Worm (Caenorhabditis elegans) whole organism, L3 larva: Measurements from ENCODE around the gene str-188.

Source experiments
- R02D3.7 ChIP-seq: fragments of 150-350 bp; optimal IDR thresholded peaks from 2 replicates; lab custom pipeline; 2014; ENCODE audit warnings: missing biosample characterization, missing genetic modification characterization
- aly-2 ChIP-seq: fragments of 150-350 bp; optimal IDR thresholded peaks from 2 replicates; lab custom pipeline; 2014; ENCODE audit warnings: missing biosample characterization, missing genetic modification characterization
- ama-1 ChIP-seq: fragments of 150-350 bp; optimal IDR thresholded peaks from 2 replicates; lab custom pipeline; 2018
- ceh-16 ChIP-seq: sonication (generic microtip); optimal IDR thresholded peaks from 2 replicates; lab custom pipeline; 2017; ENCODE audit warnings: missing biosample characterization, missing genetic modification characterization
- ceh-28 ChIP-seq: fragments of 150-350 bp; optimal IDR thresholded peaks from 2 replicates; lab custom pipeline; 2014; ENCODE audit warnings: missing biosample characterization, missing genetic modification reagents, missing genetic modification characterization
- ceh-82 ChIP-seq: fragments of 150-350 bp; optimal IDR thresholded peaks from 2 replicates; lab custom pipeline; 2014; ENCODE audit warnings: missing biosample characterization, missing genetic modification characterization
- ceh-9 ChIP-seq: sonication (generic microtip); optimal IDR thresholded peaks from 2 replicates; lab custom pipeline; 2018; ENCODE audit warnings: missing biosample characterization, missing genetic modification characterization
- daf-12 ChIP-seq: fragments of 150-350 bp; optimal IDR thresholded peaks from 2 replicates; lab custom pipeline; 2014; ENCODE audit warnings: missing biosample characterization, missing genetic modification reagents, missing genetic modification characterization
- egl-5 ChIP-seq: fragments of 150-350 bp; optimal IDR thresholded peaks from 2 replicates; lab custom pipeline; 2017; ENCODE audit warnings: missing biosample characterization, missing genetic modification reagents, missing genetic modification characterization, inconsistent platforms
- elt-1 ChIP-seq: fragments of 150-350 bp; optimal IDR thresholded peaks from 2 replicates; lab custom pipeline; 2014; ENCODE audit warnings: missing biosample characterization, missing genetic modification characterization
- elt-2 ChIP-seq: sonication (generic microtip); optimal IDR thresholded peaks from 2 replicates; lab custom pipeline; 2016; ENCODE audit warnings: missing genetic modification reagents, mild to moderate bottlenecking, missing genetic modification characterization, missing compliant biosample characterization
- elt-3 ChIP-seq, 3 experiments: fragments of 150-350 bp in 1 of 3; sonication (generic microtip) in 2 of 3; optimal IDR thresholded peaks; 2 replicates in 2 of 3; 4 replicates in 1 of 3; lab custom pipeline; 2014 to 2017; ENCODE audit warnings: missing biosample characterization in 3 of 3, missing genetic modification characterization in 3 of 3
- fkh-10 ChIP-seq: sonication (generic microtip); optimal IDR thresholded peaks from 2 replicates; lab custom pipeline; 2017; ENCODE audit warnings: missing biosample characterization, missing genetic modification reagents, missing genetic modification characterization
- fkh-2 ChIP-seq: fragments of 150-350 bp; optimal IDR thresholded peaks from 2 replicates; lab custom pipeline; 2014; ENCODE audit warnings: missing biosample characterization, missing genetic modification reagents, missing genetic modification characterization
- fos-1 ChIP-seq: fragments of 150-350 bp; optimal IDR thresholded peaks from 2 replicates; lab custom pipeline; 2014; ENCODE audit warnings: missing biosample characterization, missing genetic modification characterization
- hmg-11 ChIP-seq: sonication (generic microtip); optimal IDR thresholded peaks from 2 replicates; lab custom pipeline; 2016; ENCODE audit warnings: missing genetic modification characterization, missing compliant biosample characterization
- jun-1 ChIP-seq: fragments of 150-350 bp; optimal IDR thresholded peaks from 2 replicates; lab custom pipeline; 2014; ENCODE audit warnings: missing biosample characterization, missing genetic modification reagents, missing genetic modification characterization
- lin-15B ChIP-seq: fragments of 150-350 bp; optimal IDR thresholded peaks from 2 replicates; lab custom pipeline; 2014; ENCODE audit warnings: missing biosample characterization, missing genetic modification characterization
- lin-39 ChIP-seq: fragments of 150-350 bp; optimal IDR thresholded peaks from 2 replicates; lab custom pipeline; 2018; ENCODE audit warnings: missing biosample characterization, missing genetic modification reagents, missing genetic modification characterization
- lsy-12 ChIP-seq: sonication (generic microtip); optimal IDR thresholded peaks from 2 replicates; lab custom pipeline; 2016; ENCODE audit warnings: mild to moderate bottlenecking, missing genetic modification characterization, missing compliant biosample characterization
- mml-1 ChIP-seq: fragments of 150-350 bp; sonication (generic microtip); optimal IDR thresholded peaks from 3 replicates; lab custom pipeline; 2014; ENCODE audit warnings: missing biosample characterization, missing genetic modification characterization
- nfya-1 ChIP-seq: sonication (generic microtip); optimal IDR thresholded peaks from 2 replicates; lab custom pipeline; 2017; ENCODE audit warnings: missing genetic modification characterization, mild to moderate bottlenecking, missing compliant biosample characterization, antibody characterized with exemption, moderate library complexity; ENCODE audit not compliant: insufficient read depth
- nhr-11 ChIP-seq: fragments of 150-350 bp; optimal IDR thresholded peaks from 2 replicates; lab custom pipeline; 2014; ENCODE audit warnings: missing biosample characterization, missing genetic modification characterization
- nhr-12 ChIP-seq: fragments of 150-350 bp; optimal IDR thresholded peaks from 2 replicates; lab custom pipeline; 2014; ENCODE audit warnings: missing biosample characterization, missing genetic modification characterization
- nhr-23 ChIP-seq: fragments of 150-350 bp; optimal IDR thresholded peaks from 2 replicates; lab custom pipeline; 2014; ENCODE audit warnings: missing biosample characterization, missing genetic modification reagents, missing genetic modification characterization
- nhr-237 ChIP-seq: fragments of 150-350 bp; optimal IDR thresholded peaks from 2 replicates; lab custom pipeline; 2014; ENCODE audit warnings: missing biosample characterization, missing genetic modification characterization
- nhr-25 ChIP-seq: sonication (generic microtip); optimal IDR thresholded peaks from 2 replicates; lab custom pipeline; 2017; ENCODE audit warnings: missing biosample characterization, missing genetic modification characterization
- nhr-28 ChIP-seq: fragments of 150-350 bp; optimal IDR thresholded peaks from 2 replicates; lab custom pipeline; 2014; ENCODE audit warnings: missing biosample characterization, missing genetic modification characterization
- nhr-67 ChIP-seq: fragments of 150-350 bp; optimal IDR thresholded peaks from 2 replicates; lab custom pipeline; 2014; ENCODE audit warnings: missing biosample characterization, missing genetic modification characterization
- nhr-77 ChIP-seq: fragments of 150-350 bp; optimal IDR thresholded peaks from 2 replicates; lab custom pipeline; 2014; ENCODE audit warnings: missing biosample characterization, missing genetic modification characterization
- pha-4 ChIP-seq: fragments of 150-350 bp; optimal IDR thresholded peaks from 2 replicates; lab custom pipeline; 2014; ENCODE audit warnings: missing biosample characterization, missing genetic modification reagents, missing genetic modification characterization
- pqm-1 ChIP-seq: fragments of 150-350 bp; optimal IDR thresholded peaks from 2 replicates; lab custom pipeline; 2017; ENCODE audit warnings: missing biosample characterization, missing genetic modification characterization, inconsistent platforms
- sea-2 ChIP-seq: fragments of 150-350 bp; sonication (generic microtip); optimal IDR thresholded peaks from 4 replicates; lab custom pipeline; 2014; ENCODE audit warnings: missing biosample characterization, missing genetic modification reagents, missing genetic modification characterization
- skn-1 ChIP-seq: fragments of 150-350 bp; optimal IDR thresholded peaks from 2 replicates; lab custom pipeline; 2014; ENCODE audit warnings: missing biosample characterization, missing genetic modification characterization
- snpc-4 ChIP-seq: fragments of 150-350 bp; optimal IDR thresholded peaks from 2 replicates; lab custom pipeline; 2014; ENCODE audit warnings: missing biosample characterization, missing genetic modification characterization
- tbx-2 ChIP-seq: sonication (generic microtip); optimal IDR thresholded peaks from 2 replicates; lab custom pipeline; 2016; ENCODE audit warnings: mild to moderate bottlenecking, missing genetic modification characterization, missing compliant biosample characterization
- zag-1 ChIP-seq: fragments of 150-350 bp; optimal IDR thresholded peaks from 2 replicates; lab custom pipeline; 2014; ENCODE audit warnings: missing biosample characterization, missing genetic modification characterization
- ztf-11 ChIP-seq: fragments of 150-350 bp; optimal IDR thresholded peaks from 2 replicates; lab custom pipeline; 2014; ENCODE audit warnings: missing biosample characterization, missing genetic modification characterization

str-188 gene

ce11 chrV:9724021-9724671 is 7.6 kb downstream of the str-188 start, which contains the start of gene slcr-46.3:
slcr-46.3 (minus strand) TSS chrV:9724106.
- TF ChIP-seq elt-2 (tag; lab: Kevin White, UChicago) (no peak), pha-4 (tag; lab: Kevin White, UChicago) (peak; percentile 89)
- TF ChIP-seq, all 47 proteins: peak for 1

ce11 chrV:9725719-9726118 is 9.2 kb downstream of the str-188 start:
- TF ChIP-seq pha-4 (tag; lab: Kevin White, UChicago), result peak; percentile 20
- TF ChIP-seq snpc-4 (tag; lab: Kevin White, UChicago), result no peak
- no peak for TF ChIP-seq elt-1 (tag; lab: Kevin White, UChicago)
- no peak for TF ChIP-seq lsy-12 (tag; lab: Kevin White, UChicago)
- peak; percentile 66 for TF ChIP-seq elt-2 (tag; lab: Kevin White, UChicago)
- TF ChIP-seq mml-1 (tag; lab: Kevin White, UChicago), result no peak
- peak; percentile 7 for TF ChIP-seq pqm-1 (tag; lab: Kevin White, UChicago)
- no peak for TF ChIP-seq nhr-23
- TF ChIP-seq, all 47 proteins: peak for 3

ce11 chrV:9729462-9730162 is 13.1 kb downstream of the str-188 start, which contains the start of the genes aagr-3 and drap-1:
aagr-3 (minus strand) TSS chrV:9729512.
drap-1 (plus strand) TSS chrV:9730106.
- TF ChIP-seq pha-4 (tag; lab: Kevin White, UChicago) (peak; percentile 96), elt-2 (tag; lab: Kevin White, UChicago) (peak; percentile 68), ceh-82 (tag; lab: Kevin White, UChicago) (no peak), egl-5 (tag; lab: Kevin White, UChicago) (peak; percentile 67), hmg-11 (no peak), fkh-10 (GFP tag; lab: Kevin White, UChicago) (no peak), tbx-2 (tag; lab: Kevin White, UChicago) (no peak), nfya-1 (tag; lab: Kevin White, UChicago) (peak; percentile 88), skn-1 (tag; lab: Kevin White, UChicago) (peak; percentile 61), daf-12 (no peak), lin-15B (tag; lab: Kevin White, UChicago) (peak; percentile 71), ama-1 (peak; percentile 14), nhr-77 (no peak), lin-39 (tag; lab: Kevin White, UChicago) (peak; percentile 81), nhr-23 (peak; percentile 55), nhr-237 (tag; lab: Kevin White, UChicago) (no peak), snpc-4 (tag; lab: Kevin White, UChicago) (peak; percentile 44), ceh-9 (tag; lab: Kevin White, UChicago) (no peak), pqm-1 (tag; lab: Kevin White, UChicago) (peak; percentile 63)
- TF ChIP-seq, all 47 proteins: peak for 11

- TF ChIP-seq hmg-11 (peak; percentile 100), pqm-1 (tag; lab: Kevin White, UChicago) (peak; percentile 90), nhr-67 (no peak), nhr-12 (no peak), ceh-16 (tag; lab: Kevin White, UChicago) (no peak), ceh-9 (tag; lab: Kevin White, UChicago) (no peak), daf-12 (no peak), elt-3 (tag; optimal IDR thresholded peaks at IDR 0.05; lab: Kevin White, UChicago) (peak in 2 of 3 experiments; percentile 14 to 21), nhr-77 (peak; percentile 51), nhr-23 (peak; percentile 83), fos-1 (tag; lab: Kevin White, UChicago) (peak; percentile 61), lsy-12 (tag; lab: Kevin White, UChicago) (peak; percentile 92), lin-15B (tag; lab: Kevin White, UChicago) (peak; percentile 91), snpc-4 (tag; lab: Kevin White, UChicago) (peak; percentile 69), sea-2 (GFP tag; lab: Kevin White, UChicago) (peak; percentile 10), nhr-28 (tag; lab: Kevin White, UChicago) (no peak), tbx-2 (tag; lab: Kevin White, UChicago) (peak; percentile 67), fkh-10 (GFP tag; lab: Kevin White, UChicago) (peak; percentile 84), lin-39 (tag; lab: Kevin White, UChicago) (peak; percentile 99), zag-1 (tag; lab: Kevin White, UChicago) (peak; percentile 58), ceh-28 (peak; percentile 74), nfya-1 (tag; lab: Kevin White, UChicago) (peak; percentile 100), skn-1 (tag; lab: Kevin White, UChicago) (peak; percentile 80), fkh-2 (tag; lab: Kevin White, UChicago) (peak; percentile 76), ztf-11 (tag; lab: Kevin White, UChicago) (no peak), R02D3.7 (tag; lab: Kevin White, UChicago) (peak; percentile 58), ceh-82 (tag; lab: Kevin White, UChicago) (peak; percentile 74), nhr-25 (tag; lab: Kevin White, UChicago) (peak; percentile 93), nhr-237 (tag; lab: Kevin White, UChicago) (no peak), nhr-11 (peak; percentile 89), aly-2 (tag; lab: Kevin White, UChicago) (no peak), jun-1 (peak; percentile 89)
Observed at ce11 chrV:9730743-9731706, 14.5 kb downstream of the str-188 start.
